Worm (Caenorhabditis elegans): ENCODE results near the gene ges-1.

The ges-1 gene

DNA sequence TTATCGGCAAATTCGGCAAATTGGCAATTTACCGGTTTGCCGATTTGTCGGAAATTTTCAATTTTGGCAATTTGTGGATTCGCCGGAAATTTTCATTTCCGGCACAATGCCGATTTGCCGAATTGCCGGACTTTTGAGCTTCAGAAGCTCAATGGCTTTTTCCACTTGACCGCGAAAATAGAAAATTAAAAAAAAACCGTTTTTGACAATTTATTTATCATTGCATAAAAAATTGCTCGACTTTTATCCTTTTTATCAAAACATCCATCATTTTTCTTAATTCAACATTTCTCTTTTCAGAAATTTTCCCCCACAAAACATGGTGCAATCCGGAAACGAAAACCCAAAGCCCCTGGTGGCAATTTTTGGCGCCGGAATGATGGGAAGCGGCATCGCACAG is 28.1 kb upstream of the ges-1 start, which contains the start of gene hacd-1:
Gene hacd-1 (plus strand): TSS at position 301 of the 400 bp plus-strand sequence.
- no peak for TF ChIP-seq W03F9.2 (tag; optimal IDR thresholded peaks at IDR 0.05)
- no peak for TF ChIP-seq dao-5 (tag; optimal IDR thresholded peaks at IDR 0.05)
- no peak for TF ChIP-seq him-1 (tag; optimal IDR thresholded peaks at IDR 0.05)

- TF ChIP-seq W03F9.2 (tag; optimal IDR thresholded peaks at IDR 0.05) = no peak
- no peak for TF ChIP-seq dao-5 (tag; optimal IDR thresholded peaks at IDR 0.05)
- TF ChIP-seq him-1 (tag; optimal IDR thresholded peaks at IDR 0.05) = no peak
These were observed 27.5 kb upstream of the ges-1 start for ce11 chrV:1459374-1459926.

DNA sequence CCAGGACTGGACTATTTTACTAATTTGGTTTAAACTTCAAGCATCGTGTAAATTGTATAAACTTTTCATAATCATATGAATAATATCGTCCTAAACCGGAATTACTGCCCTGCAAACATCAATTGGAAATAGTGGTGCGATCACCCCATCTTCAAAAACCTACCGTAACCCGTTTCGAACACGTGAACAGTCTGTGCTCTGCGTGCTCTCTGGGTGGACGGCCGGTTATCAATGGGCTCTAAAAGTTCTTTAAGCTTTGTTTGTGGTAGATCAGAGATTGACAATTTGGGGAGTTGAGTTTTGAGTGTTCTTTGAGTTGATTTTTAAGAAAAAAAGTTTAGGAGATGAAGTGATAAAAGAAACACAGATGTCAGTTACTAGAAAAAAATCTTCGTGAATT is 24.7 kb upstream of the ges-1 start:
- TF ChIP-seq W03F9.2 (tag; optimal IDR thresholded peaks at IDR 0.05) (no peak), him-1 (tag; optimal IDR thresholded peaks at IDR 0.05) (no peak), dao-5 (tag; optimal IDR thresholded peaks at IDR 0.05) (no peak)

- TF ChIP-seq him-1 (tag; optimal IDR thresholded peaks at IDR 0.05) = no peak
- no peak for TF ChIP-seq W03F9.2 (tag; optimal IDR thresholded peaks at IDR 0.05)
- TF ChIP-seq dao-5 (tag; optimal IDR thresholded peaks at IDR 0.05) = no peak
These were observed 23.3 kb upstream of the ges-1 start for ce11 chrV:1455280-1455679.

- no peak for TF ChIP-seq W03F9.2 (tag; optimal IDR thresholded peaks at IDR 0.05)
- no peak for TF ChIP-seq dao-5 (tag; optimal IDR thresholded peaks at IDR 0.05)
- TF ChIP-seq him-1 (tag; optimal IDR thresholded peaks at IDR 0.05) = no peak
These were observed 22.8 kb upstream of the ges-1 start, which contains the start of gene chil-14 for ce11 chrV:1454762-1455161. Gene chil-14 (plus strand): TSS chrV:1455062.

DNA sequence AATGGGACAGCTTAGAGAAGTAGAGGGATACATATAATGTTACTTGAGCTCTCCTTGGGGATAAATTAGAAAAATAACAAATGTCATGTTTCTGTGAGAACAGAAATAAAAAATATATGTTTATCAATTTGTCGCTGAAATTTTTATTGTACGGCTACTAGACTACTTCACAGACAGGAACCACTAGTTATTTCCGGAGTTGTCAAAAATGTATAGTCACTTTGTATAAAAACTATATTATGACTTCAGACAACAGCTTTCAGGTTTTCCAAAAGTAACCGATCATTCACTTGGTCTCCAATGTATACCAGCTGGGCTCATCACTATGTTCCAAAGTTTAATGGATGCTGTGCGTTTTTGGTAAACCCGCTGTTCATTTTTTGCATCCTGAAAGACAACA is 19.4 kb upstream of the ges-1 start, which contains the start of gene srj-23:
Gene srj-23 (plus strand): TSS at position 301 of the 400 bp plus-strand sequence.
- no peak for TF ChIP-seq dao-5 (tag; optimal IDR thresholded peaks at IDR 0.05)

ce11 chrV:1450160-1450559 is 18.2 kb upstream of the ges-1 start, which contains the start of gene cnc-2:
Gene cnc-2 (minus strand): TSS chrV:1450183.
- TF ChIP-seq dao-5 (tag; optimal IDR thresholded peaks at IDR 0.05) (no peak), him-1 (tag; optimal IDR thresholded peaks at IDR 0.05) (no peak), W03F9.2 (tag; optimal IDR thresholded peaks at IDR 0.05) (no peak)

DNA sequence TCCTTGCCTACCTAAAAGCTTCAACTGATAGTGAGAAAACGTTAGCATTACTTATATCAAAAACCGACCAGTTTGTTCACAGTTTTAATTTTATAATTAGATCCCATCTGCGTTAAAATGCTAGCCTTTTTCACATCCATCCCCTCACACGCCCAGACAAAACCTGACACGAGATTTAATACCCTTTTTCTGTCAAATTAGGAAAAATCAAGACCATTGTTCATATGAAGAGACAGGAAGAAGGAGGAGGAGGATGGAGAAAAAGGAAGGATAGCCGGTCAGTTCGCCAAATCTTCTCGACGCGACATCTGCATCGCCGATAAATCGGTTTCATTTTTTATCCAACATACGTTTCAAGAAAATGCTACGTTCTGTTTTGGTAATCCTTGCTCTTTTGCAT is 15.8 kb upstream of the ges-1 start, which contains the start of gene cnc-3:
Gene cnc-3 (plus strand): TSS at position 281 of the 400 bp plus-strand sequence.
- TF ChIP-seq W03F9.2 (tag; optimal IDR thresholded peaks at IDR 0.05) (no peak), dao-5 (tag; optimal IDR thresholded peaks at IDR 0.05) (no peak), him-1 (tag; optimal IDR thresholded peaks at IDR 0.05) (no peak)

- TF ChIP-seq dao-5 (tag; optimal IDR thresholded peaks at IDR 0.05) (no peak), W03F9.2 (tag; optimal IDR thresholded peaks at IDR 0.05) (no peak), him-1 (tag; optimal IDR thresholded peaks at IDR 0.05) (no peak)
These were observed 15.1 kb upstream of the ges-1 start, which contains the start of gene cnc-4 for ce11 chrV:1447079-1447478. Gene cnc-4 (plus strand): TSS chrV:1447195.

DNA sequence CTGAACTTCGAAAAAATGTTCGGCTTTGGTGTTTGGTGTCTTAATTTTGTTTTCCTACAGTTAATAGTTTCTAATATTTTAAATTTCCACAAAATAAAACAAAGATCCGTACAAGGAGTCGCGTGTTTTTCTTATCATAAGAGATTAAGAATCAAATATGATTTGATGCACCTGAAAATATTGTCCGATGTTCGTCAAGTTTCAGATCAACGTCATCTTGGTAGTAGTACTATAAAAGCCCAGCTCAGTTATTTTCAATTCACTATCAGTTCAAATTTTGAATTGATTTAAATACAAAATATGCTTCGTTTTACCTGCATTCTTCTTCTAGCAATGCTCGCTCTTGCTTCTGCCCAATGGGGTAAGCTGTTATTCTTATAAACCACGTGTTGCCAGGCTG is 13.1 kb upstream of the ges-1 start, which contains the start of gene cnc-5:
Gene cnc-5 (plus strand): TSS at position 301 of the 400 bp plus-strand sequence.
- TF ChIP-seq him-1 (tag; optimal IDR thresholded peaks at IDR 0.05) = no peak
- no peak for TF ChIP-seq dao-5 (tag; optimal IDR thresholded peaks at IDR 0.05)

- TF ChIP-seq W03F9.2 (tag; optimal IDR thresholded peaks at IDR 0.05) = no peak
These were observed 12.2 kb upstream of the ges-1 start, which contains the start of gene cnc-1 for ce11 chrV:1444180-1444579. Gene cnc-1 (minus strand): TSS chrV:1444280.

ce11 chrV:1442042-1442441 is 10.1 kb upstream of the ges-1 start, which contains the start of gene cnc-11:
Gene cnc-11 (plus strand): TSS chrV:1442342.
- TF ChIP-seq dao-5 (tag; optimal IDR thresholded peaks at IDR 0.05) (no peak), W03F9.2 (tag; optimal IDR thresholded peaks at IDR 0.05) (no peak), him-1 (tag; optimal IDR thresholded peaks at IDR 0.05) (no peak)

ce11 chrV:1438832-1439231 is 6.9 kb upstream of the ges-1 start, which contains the start of gene R09B5.11:
Gene R09B5.11 (plus strand): TSS chrV:1439205.
- TF ChIP-seq W03F9.2 (tag; optimal IDR thresholded peaks at IDR 0.05) (no peak), dao-5 (tag; optimal IDR thresholded peaks at IDR 0.05) (no peak), him-1 (tag; optimal IDR thresholded peaks at IDR 0.05) (no peak)

ce11 chrV:1438205-1438604 is 6.3 kb upstream of the ges-1 start:
- TF ChIP-seq W03F9.2 (tag; optimal IDR thresholded peaks at IDR 0.05) (no peak), him-1 (tag; optimal IDR thresholded peaks at IDR 0.05) (no peak), dao-5 (tag; optimal IDR thresholded peaks at IDR 0.05) (no peak)

- no peak for TF ChIP-seq dao-5 (tag; optimal IDR thresholded peaks at IDR 0.05)
These were observed 3.2 kb upstream of the ges-1 start for ce11 chrV:1435106-1435505.

Data from whole organism, L4/young adult.